Fruit fly (Drosophila melanogaster) S2 (cell line): ENCODE measurements around the gene Sems.

Experiments
- CG8478 ChIP-seq: fragments of >200 bp; optimal IDR thresholded peaks from 2 replicates; lab custom pipeline; 2018
- CTCF ChIP-seq, 2 experiments: fragments of >200 bp; optimal IDR thresholded peaks; 2 replicates each; lab custom pipeline; 2018

DNA sequence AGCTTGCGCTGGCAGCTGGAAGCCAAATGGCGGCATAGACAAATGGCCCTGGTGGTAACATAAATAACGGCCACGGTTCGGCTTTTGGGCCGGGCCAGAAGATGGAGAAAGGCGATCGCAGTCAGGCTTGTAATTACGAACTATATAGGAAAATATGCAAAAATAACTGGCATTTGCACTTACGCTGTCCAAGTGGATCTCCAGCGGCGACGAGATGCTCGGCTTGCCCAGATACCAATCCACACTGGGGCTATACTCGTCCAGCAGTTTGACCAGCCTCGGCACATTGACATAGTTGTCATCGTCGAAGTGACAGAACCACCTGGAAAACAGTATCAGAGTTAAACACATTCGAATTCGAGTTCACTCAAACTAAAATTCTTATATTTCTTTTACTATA lies 29.0 kb downstream of the Sems start, which contains the start of gene CG10589:
- TF ChIP-seq CTCF (optimal IDR thresholded peaks at IDR 0.05; lab: Kevin White, UChicago), result no peak
- no peak for TF ChIP-seq CG8478 (lab: Kevin White, UChicago)
